Fruit fly (Drosophila melanogaster): ENCODE measurements around the gene CCKLR-17D3.

CCKLR-17D3 gene

DNA sequence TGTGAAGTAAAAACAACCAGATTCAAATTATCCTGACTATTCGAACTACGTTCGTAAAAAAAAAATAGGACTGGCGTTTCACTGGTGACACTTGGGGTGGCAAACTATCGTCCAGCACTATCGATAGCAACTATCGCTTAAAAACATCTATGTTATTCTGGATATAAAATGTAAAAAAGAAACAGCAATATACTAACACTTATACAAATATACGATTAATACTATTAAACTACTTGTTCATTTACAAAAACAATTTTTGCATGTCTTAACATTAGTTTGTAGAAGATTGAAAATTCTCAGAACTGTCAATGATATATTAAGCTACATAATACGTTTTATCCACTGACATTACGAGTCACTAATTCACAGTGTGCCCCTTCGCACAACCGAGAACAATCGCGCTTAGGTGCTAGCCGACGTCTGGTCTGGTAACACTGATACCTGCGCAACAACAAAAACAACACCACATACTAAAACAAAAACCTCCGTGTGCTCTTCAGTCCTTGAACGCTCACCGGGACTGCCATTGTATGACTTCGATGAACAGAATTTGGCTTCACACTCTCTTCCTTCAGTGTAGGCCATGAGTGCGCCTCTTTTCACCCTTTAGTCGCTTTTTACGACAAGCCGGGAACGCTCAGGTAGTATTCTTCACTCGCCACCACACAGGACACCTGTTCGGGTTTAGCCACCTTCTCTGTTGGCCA is 9.7 kb upstream of the CCKLR-17D3 start, which contains the start of gene CG18259 (continued):
- TF ChIP-seq dati (GFP tag; IDR thresholded peaks at IDR 0.05) (no peak), CG16813 (GFP tag; IDR thresholded peaks at IDR 0.05; ENCODE audit: partially characterized antibody) (peak; percentile 91), CG3995 (GFP tag; optimal IDR thresholded peaks at IDR 0.05) (peak; percentile 47), CG30403 (GFP tag; optimal IDR thresholded peaks at IDR 0.05) (peak; percentile 1), Trl (optimal IDR thresholded peaks at IDR 0.05) (no peak), Trl (GFP tag; optimal IDR thresholded peaks at IDR 0.05) (no peak), Dll (GFP tag; IDR thresholded peaks at IDR 0.05; ENCODE audit: partially characterized antibody) (peak; percentile 86), CG14965 (GFP tag; optimal IDR thresholded peaks at IDR 0.05; ENCODE audit: borderline replicate concordance) (no peak), tll (GFP tag; optimal IDR thresholded peaks at IDR 0.05) (no peak), CG4730 (GFP tag; IDR thresholded peaks at IDR 0.05) (no peak), CG11504 (tag; optimal IDR thresholded peaks at IDR 0.05) (peak; percentile 41), Scr (GFP tag; IDR thresholded peaks at IDR 0.05; ENCODE audit: partially characterized antibody) (peak; percentile 91), bab2 (GFP tag; optimal IDR thresholded peaks at IDR 0.05) (no peak), B-H2 (GFP tag; optimal IDR thresholded peaks at IDR 0.05) (no peak), pum (GFP tag; optimal IDR thresholded peaks at IDR 0.05) (no peak), sna (GFP tag; IDR thresholded peaks at IDR 0.05; ENCODE audit: partially characterized antibody) (peak; percentile 70; the same call in 1 of the 2 replicates), nerfin-2 (GFP tag; IDR thresholded peaks at IDR 0.05; ENCODE audit: partially characterized antibody) (0 out of 2 replicates have a peak, but pooled peaks have one; percentile 38), cato (GFP tag; optimal IDR thresholded peaks at IDR 0.05; ENCODE audit: borderline replicate concordance) (no peak), CG34422 (GFP tag; IDR thresholded peaks at IDR 0.05) (no peak), Xbp1 (GFP tag; optimal IDR thresholded peaks at IDR 0.05) (peak; percentile 6), jigr1 (GFP tag; IDR thresholded peaks at IDR 0.05) (no peak), CG13287 (GFP tag; IDR thresholded peaks at IDR 0.05; ENCODE audit: partially characterized antibody) (peak; percentile 79), Rx (GFP tag; IDR thresholded peaks at IDR 0.05) (no peak), CG4282 (GFP tag; optimal IDR thresholded peaks at IDR 0.05) (no peak), fd3F (GFP tag; optimal IDR thresholded peaks at IDR 0.05) (no peak), Lpt (GFP tag; optimal IDR thresholded peaks at IDR 0.05) (no peak), CG10462 (GFP tag; optimal IDR thresholded peaks at IDR 0.05) (no peak), CG7357 (GFP tag; IDR thresholded peaks at IDR 0.05) (peak; percentile 96), br (optimal IDR thresholded peaks at IDR 0.05) (no peak), Drgx (GFP tag; IDR thresholded peaks at IDR 0.05) (no peak), CG9797 (GFP tag; optimal IDR thresholded peaks at IDR 0.05) (peak; percentile 76), Doc3 (GFP tag; IDR thresholded peaks at IDR 0.05; ENCODE audit: partially characterized antibody) (peak; percentile 67), caup (GFP tag; optimal IDR thresholded peaks at IDR 0.05; ENCODE audit: severe bottlenecking) (no peak), CG3726 (GFP tag; IDR thresholded peaks at IDR 0.05) (no peak), Side (GFP tag; optimal IDR thresholded peaks at IDR 0.05) (no peak), CG30020 (tag; optimal IDR thresholded peaks at IDR 0.05) (peak; percentile 94), Ets65A (GFP tag) (no peak), C15 (GFP tag; IDR thresholded peaks at IDR 0.05) (no peak), CG18476 (GFP tag; optimal IDR thresholded peaks at IDR 0.05) (no peak), tup (GFP tag; optimal IDR thresholded peaks at IDR 0.05) (no peak), nmo (GFP tag; optimal IDR thresholded peaks at IDR 0.05) (peak; percentile 69), luna (GFP tag; optimal IDR thresholded peaks at IDR 0.05) (no peak), pfk (GFP tag; optimal IDR thresholded peaks at IDR 0.05) (no peak), Hmr (GFP tag; optimal IDR thresholded peaks at IDR 0.05) (peak; percentile 39), CG13775 (GFP tag; optimal IDR thresholded peaks at IDR 0.05) (no peak), CG8089 (GFP tag; optimal IDR thresholded peaks at IDR 0.05) (no peak), dmrt99B (tag; optimal IDR thresholded peaks at IDR 0.05) (no peak), CG6689 (GFP tag; IDR thresholded peaks at IDR 0.05) (no peak), Bgb (GFP tag; IDR thresholded peaks at IDR 0.05; ENCODE audit: partially characterized antibody) (peak; percentile 77), ind (GFP tag; optimal IDR thresholded peaks at IDR 0.05) (no peak)

All from whole organism, embryonic.